Fruit fly (Drosophila melanogaster): ENCODE data around the gene Mrp5.

The Mrp5 gene

dm6 chr3R:19863979-19864775, 11.3 kb downstream of the Mrp5 start, which contains the start of the genes CG4572 and CG4686 (continued):
- peak; percentile 71 for TF ChIP-seq CG15336 (GFP tag; IDR thresholded peaks at IDR 0.05)
- peak; percentile 61 for TF ChIP-seq CG7368 (GFP tag; optimal IDR thresholded peaks at IDR 0.05)
- peak; percentile 89 for TF ChIP-seq CG3032 (tag; optimal IDR thresholded peaks at IDR 0.05)
- peak; percentile 92 for TF ChIP-seq Eip78C (GFP tag)
- peak; percentile 63 for TF ChIP-seq fd59A (GFP tag; optimal IDR thresholded peaks at IDR 0.05)
- peak; percentile 83 for TF ChIP-seq CG32006 (GFP tag; optimal IDR thresholded peaks at IDR 0.05)
- TF ChIP-seq achi (GFP tag; optimal IDR thresholded peaks at IDR 0.05) = peak; percentile 86
- peak; percentile 81 for TF ChIP-seq CG11762 (GFP tag; optimal IDR thresholded peaks at IDR 0.05; ENCODE audit: insufficient read depth)
- TF ChIP-seq dac (GFP tag; optimal IDR thresholded peaks at IDR 0.05) = no peak
- TF ChIP-seq CG31627 (GFP tag; optimal IDR thresholded peaks at IDR 0.05) = peak; percentile 90
- peak; percentile 79 for TF ChIP-seq acj6 (GFP tag; optimal IDR thresholded peaks at IDR 0.05)
- TF ChIP-seq Met (GFP tag; optimal IDR thresholded peaks at IDR 0.05) = peak; percentile 81
- peak; percentile 74 for TF ChIP-seq CG34406 (GFP tag; optimal IDR thresholded peaks at IDR 0.05)
- peak; percentile 74 for TF ChIP-seq CG8119 (GFP tag; IDR thresholded peaks at IDR 0.05)
- peak; percentile 86 for TF ChIP-seq Hr4 (GFP tag; optimal IDR thresholded peaks at IDR 0.05)
- TF ChIP-seq topi (GFP tag; optimal IDR thresholded peaks at IDR 0.05) = peak; percentile 79
- peak; percentile 67 for TF ChIP-seq CG8632 (GFP tag; optimal IDR thresholded peaks at IDR 0.05)
- peak; percentile 47 for TF ChIP-seq Blimp-1 (GFP tag; optimal IDR thresholded peaks at IDR 0.05)
- TF ChIP-seq Hr38 (GFP tag; optimal IDR thresholded peaks at IDR 0.05) = no peak
- peak; percentile 75 for TF ChIP-seq net (GFP tag; optimal IDR thresholded peaks at IDR 0.05)
- TF ChIP-seq Lpt (GFP tag; optimal IDR thresholded peaks at IDR 0.05) = peak; percentile 70
- no peak for TF ChIP-seq fkh (GFP tag; optimal IDR thresholded peaks at IDR 0.05)
- peak; percentile 57 for TF ChIP-seq CG9139 (GFP tag; optimal IDR thresholded peaks at IDR 0.05)

dm6 chr3R:19860996-19861719, 14.3 kb downstream of the Mrp5 start, which contains the start of the genes Ire1 and Mrm2:
Gene Ire1, minus strand, starts transcription at chr3R:19861291.
Gene Mrm2, plus strand, starts transcription at chr3R:19861610.
- peak; percentile 87 for TF ChIP-seq CG1621 (tag; optimal IDR thresholded peaks at IDR 0.05)
- peak; percentile 92 for TF ChIP-seq svp (GFP tag)
- TF ChIP-seq CG6276 (GFP tag; optimal IDR thresholded peaks at IDR 0.05) = peak; percentile 31
- TF ChIP-seq CG10669 (GFP tag; optimal IDR thresholded peaks at IDR 0.05) = peak; percentile 60
- peak in 1 of 2 experiments; percentile 63 for TF ChIP-seq ss (GFP tag; optimal IDR thresholded peaks at IDR 0.05)
- peak; percentile 45; the same call in 1 of the 2 replicates for TF ChIP-seq CG11294 (GFP tag; IDR thresholded peaks at IDR 0.05)
- TF ChIP-seq Met (GFP tag; optimal IDR thresholded peaks at IDR 0.05) = peak; percentile 72
- TF ChIP-seq CG8632 (GFP tag; optimal IDR thresholded peaks at IDR 0.05) = peak; percentile 31
- peak; percentile 9 for TF ChIP-seq net (GFP tag; optimal IDR thresholded peaks at IDR 0.05)
- TF ChIP-seq salr (GFP tag; optimal IDR thresholded peaks at IDR 0.05) = peak; percentile 23 to 29
- peak; percentile 33; the same call in 1 of the 2 replicates for TF ChIP-seq CG15336 (GFP tag; IDR thresholded peaks at IDR 0.05)
- no peak for TF ChIP-seq CG9139 (GFP tag; optimal IDR thresholded peaks at IDR 0.05)
- TF ChIP-seq Eip93F (GFP tag; optimal IDR thresholded peaks at IDR 0.05) = no peak
- TF ChIP-seq Eip75B (GFP tag; optimal IDR thresholded peaks at IDR 0.05) = peak; percentile 76
- TF ChIP-seq CG6163 (GFP tag; IDR thresholded peaks at IDR 0.05) = peak; percentile 64
- no peak for TF ChIP-seq Lpt (GFP tag; optimal IDR thresholded peaks at IDR 0.05)
- peak; percentile 77 for TF ChIP-seq acj6 (GFP tag; optimal IDR thresholded peaks at IDR 0.05)
- TF ChIP-seq Eip78C (GFP tag) = peak; percentile 74
- peak; percentile 78 for TF ChIP-seq CG3032 (tag; optimal IDR thresholded peaks at IDR 0.05)
- peak; percentile 19 for TF ChIP-seq Sox102F (GFP tag; optimal IDR thresholded peaks at IDR 0.05)
- TF ChIP-seq fd59A (GFP tag; optimal IDR thresholded peaks at IDR 0.05) = peak; percentile 56
- peak; percentile 59 for TF ChIP-seq CG3919 (GFP tag; optimal IDR thresholded peaks at IDR 0.05)
- TF ChIP-seq CG16779 (tag; optimal IDR thresholded peaks at IDR 0.05) = peak; percentile 48
- TF ChIP-seq topi (GFP tag; optimal IDR thresholded peaks at IDR 0.05) = peak; percentile 63
- TF ChIP-seq fkh (GFP tag; optimal IDR thresholded peaks at IDR 0.05) = peak; percentile 98
- TF ChIP-seq dsx (GFP tag; optimal IDR thresholded peaks at IDR 0.05; ENCODE audit: poor library complexity, severe bottlenecking) = peak; percentile 51
- TF ChIP-seq CG7368 (GFP tag; optimal IDR thresholded peaks at IDR 0.05) = peak; percentile 50
- TF ChIP-seq OdsH (GFP tag; optimal IDR thresholded peaks at IDR 0.05) = peak; percentile 78
- TF ChIP-seq Hr39 (GFP tag; optimal IDR thresholded peaks at IDR 0.05) = peak; percentile 90
- TF ChIP-seq vri (GFP tag; optimal IDR thresholded peaks at IDR 0.05) = peak; percentile 49
- peak; percentile 71 for TF ChIP-seq CG6854 (GFP tag; optimal IDR thresholded peaks at IDR 0.05)
- TF ChIP-seq CG11762 (GFP tag; optimal IDR thresholded peaks at IDR 0.05; ENCODE audit: insufficient read depth) = no peak
- TF ChIP-seq CG31627 (GFP tag; optimal IDR thresholded peaks at IDR 0.05) = peak; percentile 91
- TF ChIP-seq CG8319 (GFP tag; optimal IDR thresholded peaks at IDR 0.05) = peak; percentile 21
- no peak for TF ChIP-seq Blimp-1 (GFP tag; optimal IDR thresholded peaks at IDR 0.05)
- TF ChIP-seq lz (GFP tag; optimal IDR thresholded peaks at IDR 0.05) = peak; percentile 82
- peak; percentile 55 for TF ChIP-seq achi (GFP tag; optimal IDR thresholded peaks at IDR 0.05)
